Worm (Caenorhabditis elegans) whole organism, L1 larva: ENCODE measurements around the gene ilcr-2.

Experiments
- aly-2 ChIP-seq: fragments of 150-350 bp; optimal IDR thresholded peaks from 2 replicates; lab custom pipeline; 2014; ENCODE audit warnings: missing biosample characterization, missing genetic modification characterization
- ama-1 ChIP-seq: fragments of 150-350 bp; optimal IDR thresholded peaks from 2 replicates; lab custom pipeline; 2014
- mab-9 ChIP-seq: fragments of 200-800 bp; sonication (Bioruptor generic); IDR thresholded peaks from 2 replicates; pipeline ENCODE4 v1.3.6; 2022; ENCODE audit warnings: missing genetic modification reagents, missing genetic modification characterization, missing compliant biosample characterization
- nhr-28 ChIP-seq: fragments of 150-350 bp; optimal IDR thresholded peaks from 2 replicates; lab custom pipeline; 2014; ENCODE audit warnings: missing biosample characterization, missing genetic modification characterization
- nhr-77 ChIP-seq: fragments of 150-350 bp; optimal IDR thresholded peaks from 2 replicates; lab custom pipeline; 2014; ENCODE audit warnings: missing biosample characterization, missing genetic modification characterization
- sup-37 ChIP-seq: fragments of 200-800 bp; sonication (Bioruptor generic); optimal IDR thresholded peaks from 2 replicates; lab custom pipeline; 2018; ENCODE audit warnings: mild to moderate bottlenecking, missing genetic modification characterization, missing compliant biosample characterization
- unc-130 ChIP-seq: fragments of 150-350 bp; optimal IDR thresholded peaks from 2 replicates; lab custom pipeline; 2017; ENCODE audit warnings: missing biosample characterization, missing genetic modification characterization, inconsistent platforms

ce11 chrII:5503760-5504159, 28.7 kb downstream of the ilcr-2 start, which contains the start of gene cyp-44A1:
- no peak for TF ChIP-seq sup-37 (GFP tag; lab: Kevin White, UChicago)
- no peak for TF ChIP-seq mab-9 (GFP tag; lab: Robert Waterston, UW)
- TF ChIP-seq ama-1 = no peak
- no peak for TF ChIP-seq unc-130 (tag; lab: Kevin White, UChicago)
- TF ChIP-seq nhr-77 (tag; lab: Kevin White, UChicago) = no peak
- no peak for TF ChIP-seq nhr-28 (tag; lab: Kevin White, UChicago)
- no peak for TF ChIP-seq aly-2
